Worm (Caenorhabditis elegans): ENCODE measurements around the gene msp-81.

ce11 chrIV:9836317-9836716, at the start of gene msp-81:
- no peak for TF ChIP-seq unc-55 (GFP tag; optimal IDR thresholded peaks at IDR 0.05)
- no peak for TF ChIP-seq lin-13 (GFP tag; optimal IDR thresholded peaks at IDR 0.05)
- no peak for TF ChIP-seq nhr-129 (tag; optimal IDR thresholded peaks at IDR 0.05)
- TF ChIP-seq ceh-82 (tag; optimal IDR thresholded peaks at IDR 0.05), result no peak
- no peak for TF ChIP-seq ama-1 (optimal IDR thresholded peaks at IDR 0.05)
- TF ChIP-seq zag-1 (tag; optimal IDR thresholded peaks at IDR 0.05), result no peak
- TF ChIP-seq nhr-237 (tag; optimal IDR thresholded peaks at IDR 0.05), result no peak

Measured in whole organism, L2 larva.